Fruit fly (Drosophila melanogaster) Kc167 (cell line): Measurements from ENCODE around the gene CG10553.

Experiments
- Myc ChIP-seq: fragments of >200 bp; optimal IDR thresholded peaks from 2 replicates; lab custom pipeline; 2017; ENCODE audit warnings: missing external identifiers
- Sin3A ChIP-seq: fragments of >200 bp; optimal IDR thresholded peaks from 2 replicates; lab custom pipeline; 2018; ENCODE audit warnings: missing external identifiers
- insv ChIP-seq: fragments of >200 bp; optimal IDR thresholded peaks from 3 replicates; lab custom pipeline; 2018; ENCODE audit warnings: missing external identifiers
- psq ChIP-seq: fragments of >200 bp; optimal IDR thresholded peaks from 2 replicates; lab custom pipeline; 2017; ENCODE audit warnings: missing external identifiers

DNA sequence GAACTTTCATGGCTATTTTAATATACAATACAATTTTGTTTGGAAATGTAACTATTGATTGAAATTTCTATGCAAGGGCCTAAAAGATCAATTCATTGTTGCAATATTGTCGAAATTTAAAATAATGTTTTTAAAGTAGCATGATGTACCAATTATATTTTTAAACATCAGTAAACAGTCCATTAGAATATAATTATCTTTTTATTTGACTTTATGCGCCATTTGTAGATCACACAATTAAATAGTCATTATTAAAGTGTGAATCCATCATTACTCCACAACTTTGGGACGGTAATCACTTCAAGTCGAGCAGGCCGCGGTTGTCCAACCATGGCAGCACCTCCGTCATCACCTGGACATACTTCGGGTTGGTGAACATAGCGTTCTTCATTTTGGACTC, 7.1 kb downstream of the CG10553 start, which contains the start of gene CG31099:
- TF ChIP-seq Sin3A (lab: Kevin White, UChicago) (no peak), insv (lab: Kevin White, UChicago) (no peak), Myc (no peak), psq (lab: Kevin White, UChicago) (no peak)
